Worm (Caenorhabditis elegans): ENCODE results near the gene F41C6.6.

F41C6.6 gene

ce11 chrX:6840670-6841308 lies 40.9 kb downstream of the F41C6.6 start, which contains the start of the genes glr-6 and asg-2:
Gene glr-6, minus strand, starts transcription at chrX:6840720.
Gene asg-2, plus strand, starts transcription at chrX:6841258.
- TF ChIP-seq lin-13 (tag; optimal IDR thresholded peaks at IDR 0.05) = peak; percentile 18
- peak; percentile 42 for TF ChIP-seq ztf-11 (tag; optimal IDR thresholded peaks at IDR 0.05)
- TF ChIP-seq ces-1 (GFP tag; optimal IDR thresholded peaks at IDR 0.05) = peak; percentile 59
- TF ChIP-seq mls-2 (tag; optimal IDR thresholded peaks at IDR 0.05) = no peak
- peak; percentile 60 for TF ChIP-seq lsy-2 (tag; optimal IDR thresholded peaks at IDR 0.05)
- peak; percentile 21 for TF ChIP-seq unc-62 (GFP tag; optimal IDR thresholded peaks at IDR 0.05)
- peak; percentile 70 for TF ChIP-seq nhr-237 (tag; optimal IDR thresholded peaks at IDR 0.05)
- no peak for TF ChIP-seq zip-8 (tag; optimal IDR thresholded peaks at IDR 0.05)
- TF ChIP-seq unc-39 (tag; optimal IDR thresholded peaks at IDR 0.05) = no peak
- TF ChIP-seq nhr-2 (tag; optimal IDR thresholded peaks at IDR 0.05) = peak; percentile 25
- peak; percentile 96 for TF ChIP-seq mep-1 (tag; optimal IDR thresholded peaks at IDR 0.05)
- peak; percentile 24 for TF ChIP-seq hlh-1 (tag; optimal IDR thresholded peaks at IDR 0.05)
- peak; percentile 10 for TF ChIP-seq sptf-1 (tag; optimal IDR thresholded peaks at IDR 0.05)
- TF ChIP-seq ceh-39 (tag; optimal IDR thresholded peaks at IDR 0.05) = peak; percentile 62
- TF ChIP-seq pha-4 (tag; optimal IDR thresholded peaks at IDR 0.05) = peak; percentile 32

ce11 chrX:6836065-6836527 lies 45.6 kb downstream of the F41C6.6 start, which contains the start of gene F41B4.3:
Gene F41B4.3, minus strand, starts transcription at chrX:6836115.
- TF ChIP-seq mep-1 (tag; optimal IDR thresholded peaks at IDR 0.05) (no peak), elt-1 (tag; optimal IDR thresholded peaks at IDR 0.05; ENCODE audit: borderline replicate concordance, insufficient read depth) (no peak), bed-3 (GFP tag; optimal IDR thresholded peaks at IDR 0.05) (no peak), lin-32 (GFP tag; optimal IDR thresholded peaks at IDR 0.05) (no peak), ces-1 (GFP tag; optimal IDR thresholded peaks at IDR 0.05) (no peak), ceh-39 (tag; optimal IDR thresholded peaks at IDR 0.05) (no peak), unc-62 (GFP tag; optimal IDR thresholded peaks at IDR 0.05) (no peak), unc-39 (tag; optimal IDR thresholded peaks at IDR 0.05) (no peak), zip-8 (tag; optimal IDR thresholded peaks at IDR 0.05) (no peak), mls-2 (tag; optimal IDR thresholded peaks at IDR 0.05) (no peak), sptf-1 (tag; optimal IDR thresholded peaks at IDR 0.05) (no peak), cnd-1 (tag; optimal IDR thresholded peaks at IDR 0.05) (no peak), lin-13 (tag; optimal IDR thresholded peaks at IDR 0.05) (no peak)

ce11 chrX:6835166-6835565 lies 46.5 kb downstream of the F41C6.6 start, which contains the start of gene F41B4.2:
Gene F41B4.2, minus strand, starts transcription at chrX:6835266.
- no peak for TF ChIP-seq flh-1 (GFP tag; optimal IDR thresholded peaks at IDR 0.05)
- TF ChIP-seq sem-2 (GFP tag; optimal IDR thresholded peaks at IDR 0.05) = no peak
- TF ChIP-seq nhr-76 (tag; optimal IDR thresholded peaks at IDR 0.05) = no peak
- TF ChIP-seq mls-2 (tag; optimal IDR thresholded peaks at IDR 0.05) = no peak
- no peak for TF ChIP-seq nhr-237 (tag; optimal IDR thresholded peaks at IDR 0.05)
- no peak for TF ChIP-seq unc-39 (tag; optimal IDR thresholded peaks at IDR 0.05)
- no peak for TF ChIP-seq zip-8 (tag; optimal IDR thresholded peaks at IDR 0.05)
- no peak for TF ChIP-seq mep-1 (tag; optimal IDR thresholded peaks at IDR 0.05)
- TF ChIP-seq mab-5 (tag; optimal IDR thresholded peaks at IDR 0.05) = no peak
- no peak for TF ChIP-seq lin-32 (GFP tag; optimal IDR thresholded peaks at IDR 0.05)
- no peak for TF ChIP-seq ceh-39 (tag; optimal IDR thresholded peaks at IDR 0.05)
- TF ChIP-seq nhr-12 (tag; optimal IDR thresholded peaks at IDR 0.05) = no peak
- TF ChIP-seq nhr-2 (tag; optimal IDR thresholded peaks at IDR 0.05) = no peak

Measured in whole organism, mixed stage, embryonic.